Fruit fly (Drosophila melanogaster) whole organism, embryonic: ENCODE measurements around the gene Nle.

Experiments used
- Awh ChIP-seq: fragments of 200-800 bp; sonication (Bioruptor generic); IDR thresholded peaks from 2 replicates; pipeline ENCODE4, ENCODE4 v1.3.6; 2022; ENCODE audit warnings: missing biosample characterization, missing genetic modification characterization
- Bgb ChIP-seq: fragments of 200-800 bp; sonication (Bioruptor generic); IDR thresholded peaks from 2 replicates; pipeline ENCODE4 v1.3.6; 2022; ENCODE audit warnings: missing biosample characterization, missing genetic modification characterization; ENCODE audit not compliant: partially characterized antibody
- Bteb2 ChIP-seq: fragments of 200-800 bp; sonication (Bioruptor generic); optimal IDR thresholded peaks from 2 replicates; lab custom pipeline; 2016; ENCODE audit warnings: missing biosample characterization, missing genetic modification characterization
- CG10366 ChIP-seq: fragments of 200-800 bp; sonication (Bioruptor generic); IDR thresholded peaks from 2 replicates; pipeline ENCODE4 v1.3.6; 2022; ENCODE audit warnings: missing biosample characterization, missing genetic modification characterization
- CG10431 ChIP-seq: fragments of 200-800 bp; sonication (Bioruptor generic); optimal IDR thresholded peaks from 3 replicates; lab custom pipeline; 2018; ENCODE audit warnings: missing biosample characterization, mild to moderate bottlenecking, missing genetic modification characterization
- CG10462 ChIP-seq: fragments of 200-800 bp; sonication (Bioruptor generic); optimal IDR thresholded peaks from 2 replicates; lab custom pipeline; 2016; ENCODE audit warnings: missing biosample characterization, missing genetic modification characterization
- CG11504 ChIP-seq: fragments of 200-800 bp; sonication (Bioruptor generic); optimal IDR thresholded peaks from 3 replicates; lab custom pipeline; 2019; ENCODE audit warnings: missing biosample characterization, mild to moderate bottlenecking, missing genetic modification characterization, moderate library complexity
- CG11560 ChIP-seq: fragments of 200-800 bp; sonication (Bioruptor generic); IDR thresholded peaks from 3 replicates; pipeline ENCODE4 v1.3.6; 2022; ENCODE audit warnings: missing biosample characterization, missing genetic modification characterization
- CG14014 ChIP-seq: fragments of 200-800 bp; sonication (Bioruptor generic); IDR thresholded peaks from 2 replicates; pipeline ENCODE4 v1.3.6; 2022; ENCODE audit warnings: missing biosample characterization, missing genetic modification characterization
- CG15514 ChIP-seq: fragments of 200-800 bp; sonication (Bioruptor generic); optimal IDR thresholded peaks from 3 replicates; lab custom pipeline; 2017; ENCODE audit warnings: missing biosample characterization, missing genetic modification characterization, mild to moderate bottlenecking, moderate library complexity, missing genetic modification reagents
- CG15696 ChIP-seq: fragments of 200-800 bp; sonication (Bioruptor generic); optimal IDR thresholded peaks from 2 replicates; lab custom pipeline; 2019; ENCODE audit warnings: missing biosample characterization, mild to moderate bottlenecking, missing genetic modification characterization, moderate library complexity
- CG1647 ChIP-seq: fragments of 200-800 bp; sonication (Bioruptor generic); optimal IDR thresholded peaks from 3 replicates; lab custom pipeline; 2016; ENCODE audit warnings: missing biosample characterization, missing genetic modification characterization
- CG16779 ChIP-seq: fragments of 200-800 bp; sonication (Bioruptor generic); IDR thresholded peaks from 2 replicates; pipeline ENCODE4 v1.3.6; 2022; ENCODE audit warnings: missing biosample characterization, missing genetic modification characterization
- CG17361 ChIP-seq: fragments of 200-800 bp; sonication (Bioruptor generic); IDR thresholded peaks from 3 replicates; pipeline ENCODE4 v1.3.6; 2022; ENCODE audit warnings: missing biosample characterization, missing genetic modification characterization
- CG17829 ChIP-seq: fragments of 200-800 bp; optimal IDR thresholded peaks from 2 replicates; lab custom pipeline; 2019; ENCODE audit warnings: missing biosample characterization, mild to moderate bottlenecking, missing genetic modification characterization, moderate library complexity
- CG31224 ChIP-seq: fragments of 200-800 bp; sonication (Bioruptor generic); IDR thresholded peaks from 2 replicates; pipeline ENCODE4 v1.3.6; 2022; ENCODE audit warnings: missing biosample characterization, missing genetic modification characterization
- CG3281 ChIP-seq: fragments of 200-800 bp; sonication (Bioruptor generic); optimal IDR thresholded peaks from 3 replicates; lab custom pipeline; 2017; ENCODE audit warnings: missing biosample characterization, mild to moderate bottlenecking, missing genetic modification characterization
- CG3847 ChIP-seq: fragments of 200-800 bp; sonication (Bioruptor generic); IDR thresholded peaks from 2 replicates; pipeline ENCODE4 v1.3.6; 2022; ENCODE audit warnings: missing biosample characterization, missing genetic modification characterization
- CG42726 ChIP-seq: fragments of 200-800 bp; sonication (Bioruptor generic); IDR thresholded peaks from 2 replicates; pipeline ENCODE4 v1.3.6; 2022; ENCODE audit warnings: missing biosample characterization, missing genetic modification characterization; ENCODE audit not compliant: partially characterized antibody
- CG6683 ChIP-seq: fragments of 200-800 bp; sonication (Bioruptor generic); optimal IDR thresholded peaks from 2 replicates; lab custom pipeline; 2017; ENCODE audit warnings: missing biosample characterization, mild to moderate bottlenecking, missing genetic modification characterization, missing genetic modification reagents
- CG6689 ChIP-seq: fragments of 200-800 bp; sonication (Bioruptor generic); IDR thresholded peaks from 2 replicates; pipeline ENCODE4 v1.3.6; 2022; ENCODE audit warnings: missing biosample characterization, missing genetic modification characterization
- CTCF ChIP-seq: fragments of 200-800 bp; sonication (Bioruptor generic); optimal IDR thresholded peaks from 2 replicates; lab custom pipeline; 2017; ENCODE audit warnings: missing biosample characterization, mild to moderate bottlenecking, missing genetic modification characterization, moderate library complexity
- D19B ChIP-seq: fragments of 200-800 bp; sonication (Bioruptor generic); optimal IDR thresholded peaks from 2 replicates; lab custom pipeline; 2017; ENCODE audit warnings: missing biosample characterization, mild to moderate bottlenecking, missing genetic modification characterization
- Dll ChIP-seq: fragments of 200-800 bp; sonication (Bioruptor generic); IDR thresholded peaks from 4 replicates; pipeline ENCODE4 v1.3.6; 2022; ENCODE audit warnings: missing biosample characterization, missing genetic modification characterization; ENCODE audit not compliant: partially characterized antibody
- Doc2 ChIP-seq: fragments of 200-800 bp; sonication (Bioruptor generic); IDR thresholded peaks from 2 replicates; pipeline ENCODE4 v1.3.6; 2022; ENCODE audit warnings: missing biosample characterization, missing genetic modification characterization
- HHEX ChIP-seq: fragments of 200-800 bp; sonication (Bioruptor generic); optimal IDR thresholded peaks from 3 replicates; lab custom pipeline; 2017; ENCODE audit warnings: missing biosample characterization, mild to moderate bottlenecking, missing genetic modification characterization, missing genetic modification reagents
- HLH3B ChIP-seq: fragments of 200-800 bp; sonication (Bioruptor generic); IDR thresholded peaks from 2 replicates; pipeline ENCODE4 v1.3.6; 2022; ENCODE audit warnings: missing biosample characterization, missing genetic modification characterization
- Hsf ChIP-seq: fragments of 200-800 bp; sonication (Bioruptor generic); optimal IDR thresholded peaks from 3 replicates; lab custom pipeline; 2016; ENCODE audit warnings: missing biosample characterization, missing genetic modification characterization
- MBD-R2 ChIP-seq: fragments of 200-800 bp; sonication (Bioruptor generic); IDR thresholded peaks from 2 replicates; pipeline ENCODE4 v1.3.6; 2022; ENCODE audit warnings: missing biosample characterization, missing genetic modification characterization
- Max ChIP-seq: fragments of 200-800 bp; sonication (Bioruptor generic); optimal IDR thresholded peaks from 2 replicates; lab custom pipeline; 2016; ENCODE audit warnings: missing biosample characterization, mild to moderate bottlenecking, missing genetic modification characterization
- Med ChIP-seq: fragments of 200-800 bp; sonication (Bioruptor generic); peaks from one replicate; lab custom pipeline; 2016; ENCODE audit warnings: missing biosample characterization, missing genetic modification characterization, mild to moderate bottlenecking, inconsistent platforms, moderate library complexity
- Meics ChIP-seq: fragments of 200-800 bp; sonication (Bioruptor generic); optimal IDR thresholded peaks from 2 replicates; lab custom pipeline; 2017; ENCODE audit warnings: missing biosample characterization, mild to moderate bottlenecking, missing genetic modification characterization
- NC2β ChIP-seq: fragments of 200-800 bp; sonication (Bioruptor generic); optimal IDR thresholded peaks from 2 replicates; lab custom pipeline; 2016; ENCODE audit warnings: missing biosample characterization, missing genetic modification characterization
- Opbp ChIP-seq: fragments of 200-800 bp; sonication (Bioruptor generic); IDR thresholded peaks from 3 replicates; pipeline ENCODE4 v1.3.6; 2022; ENCODE audit warnings: missing biosample characterization, missing genetic modification characterization; ENCODE audit not compliant: partially characterized antibody
- Optix ChIP-seq: fragments of 200-800 bp; sonication (Bioruptor generic); IDR thresholded peaks from 3 replicates; pipeline ENCODE4 v1.3.6; 2022; ENCODE audit warnings: missing biosample characterization, missing genetic modification characterization
- Pdp1 ChIP-seq, 2 experiments: fragments of 200-800 bp; sonication (Bioruptor generic); optimal IDR thresholded peaks; 3 replicates each; lab custom pipeline; 2016; ENCODE audit warnings: missing biosample characterization in 2 of 2, missing genetic modification characterization in 2 of 2, mild to moderate bottlenecking in 1 of 2, moderate library complexity in 1 of 2
- Scr ChIP-seq: fragments of 200-800 bp; sonication (Bioruptor generic); IDR thresholded peaks from 2 replicates; pipeline ENCODE4 v1.3.6; 2022; ENCODE audit warnings: missing biosample characterization, missing genetic modification characterization; ENCODE audit not compliant: partially characterized antibody
- Sox102F ChIP-seq: fragments of 200-800 bp; sonication (Bioruptor generic); optimal IDR thresholded peaks from 2 replicates; lab custom pipeline; 2018; ENCODE audit warnings: missing biosample characterization, mild to moderate bottlenecking, missing genetic modification characterization, moderate library complexity
- Sry-β ChIP-seq: fragments of 200-800 bp; sonication (Bioruptor generic); optimal IDR thresholded peaks from 2 replicates; lab custom pipeline; 2018; ENCODE audit warnings: missing biosample characterization, mild to moderate bottlenecking, missing genetic modification characterization, moderate library complexity
- corto ChIP-seq: fragments of 200-800 bp; sonication (Bioruptor generic); optimal IDR thresholded peaks from 2 replicates; lab custom pipeline; 2016; ENCODE audit warnings: missing biosample characterization, mild to moderate bottlenecking, missing genetic modification characterization, moderate library complexity
- ewg ChIP-seq: fragments of 200-800 bp; sonication (Bioruptor generic); optimal IDR thresholded peaks from 3 replicates; lab custom pipeline; 2017; ENCODE audit warnings: mild to moderate bottlenecking, missing biosample characterization, missing genetic modification reagents, missing genetic modification characterization
- ind ChIP-seq: fragments of 200-800 bp; sonication (Bioruptor generic); optimal IDR thresholded peaks from 3 replicates; lab custom pipeline; 2016; ENCODE audit warnings: missing biosample characterization, missing genetic modification characterization
- jumu ChIP-seq: fragments of 200-800 bp; sonication (Bioruptor generic); optimal IDR thresholded peaks from 3 replicates; lab custom pipeline; 2016; ENCODE audit warnings: missing biosample characterization, missing genetic modification characterization
- kni ChIP-seq: fragments of 200-800 bp; sonication (Bioruptor generic); optimal IDR thresholded peaks from 3 replicates; lab custom pipeline; 2017; ENCODE audit warnings: mild to moderate bottlenecking, missing biosample characterization, missing genetic modification reagents, missing genetic modification characterization
- lov ChIP-seq, 2 experiments: fragments of 200-800 bp in 1 of 2; fragments of >200 bp in 1 of 2; sonication (Bioruptor generic) in 1 of 2; IDR thresholded peaks in 1 of 2; optimal IDR thresholded peaks in 1 of 2; 2 replicates in 1 of 2; 3 replicates in 1 of 2; pipeline versions ENCODE4 v1.3.6 to Lab custom; 2017 to 2022; ENCODE audit warnings: missing biosample characterization in 1 of 2, missing genetic modification characterization in 1 of 2
- otp ChIP-seq: fragments of 200-800 bp; sonication (Bioruptor generic); IDR thresholded peaks from 3 replicates; pipeline ENCODE4, ENCODE4 v1.3.6; 2022; ENCODE audit warnings: missing biosample characterization, missing genetic modification characterization
- sisA ChIP-seq: fragments of 200-800 bp; sonication (Bioruptor generic); IDR thresholded peaks from 2 replicates; pipeline ENCODE4 v1.3.6; 2022; ENCODE audit warnings: missing biosample characterization, missing genetic modification characterization
- sob ChIP-seq: fragments of 200-800 bp; sonication (Bioruptor generic); IDR thresholded peaks from 2 replicates; pipeline ENCODE4 v1.3.6; 2022; ENCODE audit warnings: missing biosample characterization, missing genetic modification characterization
- trh ChIP-seq: fragments of 200-800 bp; sonication (Bioruptor generic); optimal IDR thresholded peaks from 2 replicates; lab custom pipeline; 2016; ENCODE audit warnings: missing biosample characterization, missing genetic modification characterization
- vfl ChIP-seq: fragments of 200-800 bp; sonication (Bioruptor generic); optimal IDR thresholded peaks from 2 replicates; lab custom pipeline; 2016; ENCODE audit warnings: missing biosample characterization, missing genetic modification characterization

Gene Nle

dm6 chr2L:602439-602879 lies 34.5 kb upstream of the Nle start, which contains the start of gene CG13689 (continued):
- peak; percentile 7 for TF ChIP-seq vfl
- no peak for TF ChIP-seq corto (GFP tag; lab: Kevin White, UChicago)
- TF ChIP-seq CG16779 (GFP tag; lab: Robert Waterston, UW), result no peak
- TF ChIP-seq Max (GFP tag; lab: Kevin White, UChicago), result peak; percentile 36
- TF ChIP-seq otp, result 0 out of 3 replicates have a peak, but pooled peaks have one; percentile 30
- TF ChIP-seq Doc2 (GFP tag; lab: Robert Waterston, UW), result no peak
- TF ChIP-seq CG14014 (GFP tag; lab: Robert Waterston, UW), result peak; percentile 41; the same call in 1 of the 2 replicates
- 0 out of 2 replicates have a peak, but pooled peaks have one; percentile 6 for TF ChIP-seq CG31224
- TF ChIP-seq Pdp1 (GFP tag; optimal IDR thresholded peaks at IDR 0.05; lab: Kevin White, UChicago), result peak in 1 of 2 experiments; percentile 29
- peak; percentile 74 for TF ChIP-seq Sox102F
- TF ChIP-seq CG10366 (GFP tag; lab: Robert Waterston, UW), result peak; percentile 15; the same call in 1 of the 2 replicates
- peak; percentile 92 for TF ChIP-seq Med
- no peak for TF ChIP-seq Bgb (GFP tag; lab: Robert Waterston, UW)
- no peak for TF ChIP-seq Bteb2 (GFP tag; lab: Kevin White, UChicago)
- peak; percentile 67 for TF ChIP-seq ind
- TF ChIP-seq kni (GFP tag; lab: Kevin White, UChicago), result no peak
- TF ChIP-seq Sry-β (GFP tag; lab: Kevin White, UChicago), result no peak
- TF ChIP-seq CG17829, result peak; percentile 77
- TF ChIP-seq Awh, result no peak
- no peak for TF ChIP-seq jumu (GFP tag; lab: Kevin White, UChicago)
- no peak for TF ChIP-seq lov (optimal IDR thresholded peaks at IDR 0.05; lab: Kevin White, UChicago)
- no peak for TF ChIP-seq lov (GFP tag; IDR thresholded peaks at IDR 0.05; lab: Robert Waterston, UW)
- TF ChIP-seq CG42726 (GFP tag; lab: Robert Waterston, UW), result no peak; the same call in 1 of the 2 replicates
- TF ChIP-seq CG15514 (GFP tag; lab: Kevin White, UChicago), result peak; percentile 70
- peak; percentile 52 for TF ChIP-seq Meics (GFP tag; lab: Kevin White, UChicago)
- TF ChIP-seq CG11504 (tag; lab: Kevin White, UChicago), result peak; percentile 59
- no peak for TF ChIP-seq D19B
- peak; percentile 100 for TF ChIP-seq CTCF (GFP tag; lab: Kevin White, UChicago)
- TF ChIP-seq Hsf (GFP tag; lab: Kevin White, UChicago), result peak; percentile 68
- peak; percentile 81 for TF ChIP-seq MBD-R2 (GFP tag; lab: Robert Waterston, UW)
- peak; percentile 36; the same call in 1 of the 2 replicates for TF ChIP-seq sob (GFP tag; lab: Robert Waterston, UW)
- no peak for TF ChIP-seq HHEX (GFP tag; lab: Kevin White, UChicago)
- peak; percentile 63 for TF ChIP-seq sisA (GFP tag; lab: Robert Waterston, UW)
- TF ChIP-seq HLH3B (GFP tag; lab: Robert Waterston, UW), result no peak; the same call in 1 of the 2 replicates
- TF ChIP-seq CG17361 (GFP tag; lab: Robert Waterston, UW), result peak; percentile 62
- TF ChIP-seq NC2β (GFP tag; lab: Kevin White, UChicago), result peak; percentile 37
- TF ChIP-seq CG6689 (GFP tag; lab: Robert Waterston, UW), result peak; percentile 33; the same call in 1 of the 2 replicates
- peak; percentile 32 for TF ChIP-seq ewg (GFP tag; lab: Kevin White, UChicago)
- TF ChIP-seq trh, result no peak
- TF ChIP-seq CG1647 (GFP tag; lab: Kevin White, UChicago), result peak; percentile 9
- no peak for TF ChIP-seq CG3281 (GFP tag; lab: Kevin White, UChicago)
- peak; percentile 63 for TF ChIP-seq CG3847 (GFP tag; lab: Robert Waterston, UW)
- peak; percentile 9 for TF ChIP-seq CG10462 (GFP tag; lab: Kevin White, UChicago)
- peak; percentile 78 for TF ChIP-seq CG15696
- peak; percentile 56; the same call in 2 of the 4 replicates for TF ChIP-seq Dll (GFP tag; lab: Robert Waterston, UW)
- TF ChIP-seq CG11560 (tag; lab: Robert Waterston, UW), result 0 out of 3 replicates have a peak, but pooled peaks have one; percentile 11
- TF ChIP-seq CG10431, result no peak
- TF ChIP-seq Scr (GFP tag; lab: Robert Waterston, UW), result peak; percentile 39
- peak; percentile 41; the same call in 1 of the 3 replicates for TF ChIP-seq Opbp (GFP tag; lab: Robert Waterston, UW)
- no peak for TF ChIP-seq Optix (GFP tag; lab: Robert Waterston, UW)
- TF ChIP-seq CG6683 (GFP tag; lab: Kevin White, UChicago), result no peak
